Fruit fly (Drosophila melanogaster): ENCODE data around the gene CG13295.

DNA sequence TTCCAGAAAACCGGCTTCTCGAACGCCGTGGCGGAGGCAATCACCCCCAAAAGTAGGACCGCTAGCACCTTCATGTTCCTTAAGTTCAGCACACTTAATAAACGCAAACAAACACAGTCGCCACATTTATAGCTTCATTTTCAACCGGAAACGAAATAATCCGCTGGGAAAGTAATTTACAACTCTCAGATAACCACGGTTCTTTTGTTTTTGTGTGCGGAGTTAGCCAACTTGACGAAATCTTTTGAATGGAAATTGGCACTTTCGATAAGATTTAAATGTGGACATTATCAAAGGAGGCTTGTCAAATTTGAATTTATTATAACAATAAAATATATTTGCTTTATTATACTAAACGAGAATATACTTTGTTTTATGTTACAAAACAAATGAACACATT lies 20.7 kb downstream of the CG13295 start, which contains the start of gene Jon65Ai:
- TF ChIP-seq CrebA (GFP tag; optimal IDR thresholded peaks at IDR 0.05; ENCODE audit: borderline replicate concordance), result no peak
- no peak for TF ChIP-seq CG9705 (GFP tag; optimal IDR thresholded peaks at IDR 0.05)
- TF ChIP-seq N (GFP tag; optimal IDR thresholded peaks at IDR 0.05), result no peak
- no peak for TF ChIP-seq Myc (optimal IDR thresholded peaks at IDR 0.05)
- TF ChIP-seq psq (GFP tag; optimal IDR thresholded peaks at IDR 0.05), result no peak
- no peak for TF ChIP-seq Abd-B (GFP tag; optimal IDR thresholded peaks at IDR 0.05)
- TF ChIP-seq h (GFP tag; optimal IDR thresholded peaks at IDR 0.05), result no peak
- no peak for TF ChIP-seq woc (GFP tag; optimal IDR thresholded peaks at IDR 0.05)
- no peak for TF ChIP-seq GATAd (GFP tag; optimal IDR thresholded peaks at IDR 0.05)
- no peak for TF ChIP-seq fru (GFP tag; optimal IDR thresholded peaks at IDR 0.05)

All from whole organism, wandering third instar larva.